Fruit fly (Drosophila melanogaster) S2 (cell line): ENCODE data around the gene CG1738.

ENCODE experiments used
- CG8478 ChIP-seq: fragments of >200 bp; optimal IDR thresholded peaks from 2 replicates; lab custom pipeline; 2018
- CTCF ChIP-seq, 2 experiments: fragments of >200 bp; optimal IDR thresholded peaks; 2 replicates each; lab custom pipeline; 2018

CG1738 gene

dm6 chrX:11378388-11378787 lies 29.5 kb downstream of the CG1738 start:
- TF ChIP-seq CTCF (optimal IDR thresholded peaks at IDR 0.05; lab: Kevin White, UChicago) (no peak), CG8478 (no peak)

- no peak for TF ChIP-seq CTCF (optimal IDR thresholded peaks at IDR 0.05; lab: Kevin White, UChicago)
These were observed 30.3 kb downstream of the CG1738 start for dm6 chrX:11379139-11379538.

- TF ChIP-seq CG8478 (no peak), CTCF (optimal IDR thresholded peaks at IDR 0.05; lab: Kevin White, UChicago) (no peak)
These were observed 30.9 kb downstream of the CG1738 start for dm6 chrX:11379747-11380146.

dm6 chrX:11382588-11382987 lies 33.7 kb downstream of the CG1738 start:
- no peak for TF ChIP-seq CTCF (optimal IDR thresholded peaks at IDR 0.05; lab: Kevin White, UChicago)
- no peak for TF ChIP-seq CG8478

dm6 chrX:11383530-11383929 lies 34.7 kb downstream of the CG1738 start:
- TF ChIP-seq CG8478 (no peak), CTCF (optimal IDR thresholded peaks at IDR 0.05; lab: Kevin White, UChicago) (no peak)

dm6 chrX:11384023-11384444 lies 35.2 kb downstream of the CG1738 start:
- TF ChIP-seq CG8478 (no peak), CTCF (optimal IDR thresholded peaks at IDR 0.05; lab: Kevin White, UChicago) (no peak)

dm6 chrX:11385498-11385897 lies 36.6 kb downstream of the CG1738 start:
- TF ChIP-seq CTCF (optimal IDR thresholded peaks at IDR 0.05; lab: Kevin White, UChicago) (no peak), CG8478 (no peak)

dm6 chrX:11389494-11390447 lies 40.9 kb downstream of the CG1738 start:
- TF ChIP-seq CTCF (optimal IDR thresholded peaks at IDR 0.05; lab: Kevin White, UChicago) (no peak), CG8478 (no peak)

dm6 chrX:11390625-11391363 lies 41.9 kb downstream of the CG1738 start:
- TF ChIP-seq CG8478, result no peak
- no peak for TF ChIP-seq CTCF (optimal IDR thresholded peaks at IDR 0.05; lab: Kevin White, UChicago)

dm6 chrX:11391364-11391915 lies 42.6 kb downstream of the CG1738 start:
- TF ChIP-seq CG8478 (no peak), CTCF (optimal IDR thresholded peaks at IDR 0.05; lab: Kevin White, UChicago) (no peak)

dm6 chrX:11393003-11393620 lies 44.3 kb downstream of the CG1738 start:
- no peak for TF ChIP-seq CG8478
- TF ChIP-seq CTCF (optimal IDR thresholded peaks at IDR 0.05; lab: Kevin White, UChicago), result no peak
